Fruit fly (Drosophila melanogaster): ENCODE data around the gene CG18048.

Gene CG18048

DNA sequence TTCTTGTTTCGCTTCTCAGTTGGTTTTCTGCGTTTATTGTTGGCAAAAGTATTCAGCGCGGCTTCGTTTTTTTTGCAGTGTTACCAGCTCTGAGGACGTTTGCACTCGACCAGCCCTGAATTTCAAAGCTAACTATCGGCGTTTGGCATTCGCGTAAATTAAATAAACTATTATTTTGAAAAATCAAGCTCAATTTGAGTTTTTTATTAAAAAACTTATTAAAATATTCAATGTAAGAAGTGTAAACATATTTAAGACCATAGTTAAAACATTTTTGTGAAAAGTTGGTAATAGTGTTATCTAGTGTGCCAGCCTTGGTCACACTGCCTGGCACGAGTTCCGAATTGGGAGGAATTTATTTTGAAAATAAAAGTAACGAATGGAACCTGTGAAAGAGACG, at the start of gene CG18048, which contains the start of gene SmD2 (continued):
- TF ChIP-seq CG11247 (GFP tag; IDR thresholded peaks at IDR 0.05) (no peak), Optix (GFP tag; IDR thresholded peaks at IDR 0.05) (no peak), onecut (GFP tag; IDR thresholded peaks at IDR 0.05) (no peak), CG4360 (GFP tag; IDR thresholded peaks at IDR 0.05) (no peak), CG12659 (GFP tag; optimal IDR thresholded peaks at IDR 0.05) (peak; percentile 47), Sry-β (GFP tag; optimal IDR thresholded peaks at IDR 0.05) (no peak), CG14050 (GFP tag; IDR thresholded peaks at IDR 0.05) (no peak), tin (GFP tag; optimal IDR thresholded peaks at IDR 0.05) (no peak), CG3163 (GFP tag; optimal IDR thresholded peaks at IDR 0.05) (no peak), ATbp (GFP tag; optimal IDR thresholded peaks at IDR 0.05) (no peak), scrt (GFP tag; optimal IDR thresholded peaks at IDR 0.05) (no peak), Mes4 (GFP tag; optimal IDR thresholded peaks at IDR 0.05) (no peak), Oaz (GFP tag; IDR thresholded peaks at IDR 0.05) (no peak), kay (GFP tag; optimal IDR thresholded peaks at IDR 0.05) (no peak), shn (GFP tag; optimal IDR thresholded peaks at IDR 0.05) (no peak), Side (GFP tag; optimal IDR thresholded peaks at IDR 0.05) (no peak), CG16863 (GFP tag; optimal IDR thresholded peaks at IDR 0.05) (no peak), corto (GFP tag; optimal IDR thresholded peaks at IDR 0.05) (no peak), btn (GFP tag; optimal IDR thresholded peaks at IDR 0.05) (no peak), sug (tag; optimal IDR thresholded peaks at IDR 0.05) (peak; percentile 40), her (GFP tag; optimal IDR thresholded peaks at IDR 0.05) (no peak), Doc2 (GFP tag; IDR thresholded peaks at IDR 0.05) (no peak), CG9609 (GFP tag; optimal IDR thresholded peaks at IDR 0.05) (no peak), fd96Cb (tag; optimal IDR thresholded peaks at IDR 0.05) (no peak), CG8388 (GFP tag; optimal IDR thresholded peaks at IDR 0.05) (no peak), CG10654 (GFP tag; optimal IDR thresholded peaks at IDR 0.05) (no peak), CG17912 (GFP tag; optimal IDR thresholded peaks at IDR 0.05) (no peak), ase (GFP tag; IDR thresholded peaks at IDR 0.05) (no peak), Hr78 (GFP tag; optimal IDR thresholded peaks at IDR 0.05) (no peak), CG12104 (GFP tag; optimal IDR thresholded peaks at IDR 0.05) (no peak), HLH54F (GFP tag; optimal IDR thresholded peaks at IDR 0.05) (no peak), CG12942 (GFP tag; optimal IDR thresholded peaks at IDR 0.05) (no peak), CG2199 (GFP tag; IDR thresholded peaks at IDR 0.05) (no peak), repo (GFP tag; optimal IDR thresholded peaks at IDR 0.05) (no peak), Mrtf (GFP tag; IDR thresholded peaks at IDR 0.05) (no peak), hkb (optimal IDR thresholded peaks at IDR 0.05) (peak; percentile 43), hkb (GFP tag; IDR thresholded peaks at IDR 0.05) (no peak), HmgD (GFP tag; optimal IDR thresholded peaks at IDR 0.05) (no peak), CG33213 (GFP tag; optimal IDR thresholded peaks at IDR 0.05) (peak; percentile 4), Atf6 (GFP tag; IDR thresholded peaks at IDR 0.05) (no peak), sna (GFP tag; IDR thresholded peaks at IDR 0.05; ENCODE audit: partially characterized antibody) (peak; percentile 72), pita (GFP tag; optimal IDR thresholded peaks at IDR 0.05) (no peak), D19A (tag; optimal IDR thresholded peaks at IDR 0.05) (no peak), CG31388 (GFP tag; optimal IDR thresholded peaks at IDR 0.05) (no peak), CG15479 (GFP tag; optimal IDR thresholded peaks at IDR 0.05) (no peak), CG43689 (GFP tag; IDR thresholded peaks at IDR 0.05) (no peak), dpn (GFP tag; optimal IDR thresholded peaks at IDR 0.05) (peak in 1 of 2 experiments; percentile 7), CG2202 (tag; optimal IDR thresholded peaks at IDR 0.05) (no peak), CG8924 (tag; optimal IDR thresholded peaks at IDR 0.05) (no peak), wdn (GFP tag; IDR thresholded peaks at IDR 0.05) (no peak), CG11696 (GFP tag; IDR thresholded peaks at IDR 0.05) (no peak), nmo (GFP tag; optimal IDR thresholded peaks at IDR 0.05) (peak; percentile 70), ems (GFP tag; optimal IDR thresholded peaks at IDR 0.05) (no peak)
